Fruit fly (Drosophila melanogaster) whole organism, embryonic: Measurements from ENCODE around the gene Prim1.

Experiments
- Antp ChIP-seq: fragments of 200-800 bp; sonication (Bioruptor generic); optimal IDR thresholded peaks from 3 replicates; lab custom pipeline; 2016; ENCODE audit warnings: missing biosample characterization, missing genetic modification characterization
- B-H2 ChIP-seq: fragments of 200-800 bp; sonication (Bioruptor generic); optimal IDR thresholded peaks from 2 replicates; lab custom pipeline; 2018; ENCODE audit warnings: missing biosample characterization, mild to moderate bottlenecking, missing genetic modification characterization
- CG10462 ChIP-seq: fragments of 200-800 bp; sonication (Bioruptor generic); optimal IDR thresholded peaks from 2 replicates; lab custom pipeline; 2016; ENCODE audit warnings: missing biosample characterization, missing genetic modification characterization
- CG11696 ChIP-seq: fragments of 200-800 bp; sonication (Bioruptor generic); IDR thresholded peaks from 2 replicates; pipeline ENCODE4 v1.3.6; 2022; ENCODE audit warnings: missing biosample characterization, missing genetic modification characterization
- CG12104 ChIP-seq: fragments of 200-800 bp; sonication (Bioruptor generic); optimal IDR thresholded peaks from 3 replicates; lab custom pipeline; 2016; ENCODE audit warnings: missing biosample characterization, missing genetic modification characterization
- CG12391 ChIP-seq: fragments of 200-800 bp; sonication (Bioruptor generic); optimal IDR thresholded peaks from 3 replicates; lab custom pipeline; 2018; ENCODE audit warnings: missing biosample characterization, mild to moderate bottlenecking, missing genetic modification characterization, moderate library complexity
- CG14050 ChIP-seq: fragments of 200-800 bp; sonication (Bioruptor generic); IDR thresholded peaks from 3 replicates; pipeline ENCODE4 v1.3.6; 2022; ENCODE audit warnings: missing biosample characterization, missing genetic modification characterization
- CG15514 ChIP-seq: fragments of 200-800 bp; sonication (Bioruptor generic); optimal IDR thresholded peaks from 3 replicates; lab custom pipeline; 2017; ENCODE audit warnings: missing biosample characterization, missing genetic modification characterization, mild to moderate bottlenecking, moderate library complexity, missing genetic modification reagents
- CG31365 ChIP-seq: fragments of 200-800 bp; sonication (Bioruptor generic); optimal IDR thresholded peaks from 2 replicates; lab custom pipeline; 2018; ENCODE audit warnings: missing biosample characterization, mild to moderate bottlenecking, missing genetic modification characterization
- CG34422 ChIP-seq: fragments of 200-800 bp; sonication (Bioruptor generic); IDR thresholded peaks from 3 replicates; pipeline ENCODE4 v1.3.6; 2022; ENCODE audit warnings: missing biosample characterization, missing genetic modification characterization
- CG4730 ChIP-seq: fragments of 200-800 bp; sonication (Bioruptor generic); IDR thresholded peaks from 2 replicates; pipeline ENCODE4 v1.3.6; 2022; ENCODE audit warnings: missing biosample characterization, missing genetic modification characterization
- CG6791 ChIP-seq: fragments of 200-800 bp; sonication (Bioruptor generic); IDR thresholded peaks from 3 replicates; pipeline ENCODE4 v1.3.6; 2022; ENCODE audit warnings: missing biosample characterization, missing genetic modification characterization; ENCODE audit not compliant: partially characterized antibody
- CG7745 ChIP-seq: fragments of 200-800 bp; sonication (Bioruptor generic); optimal IDR thresholded peaks from 2 replicates; lab custom pipeline; 2018; ENCODE audit warnings: missing biosample characterization, mild to moderate bottlenecking, missing genetic modification characterization, moderate library complexity
- CG7987 ChIP-seq: fragments of 200-800 bp; sonication (Bioruptor generic); optimal IDR thresholded peaks from 2 replicates; lab custom pipeline; 2018; ENCODE audit warnings: missing biosample characterization, mild to moderate bottlenecking, missing genetic modification characterization, moderate library complexity
- CG9437 ChIP-seq: fragments of 200-800 bp; sonication (Bioruptor generic); optimal IDR thresholded peaks from 2 replicates; lab custom pipeline; 2018; ENCODE audit warnings: missing biosample characterization, mild to moderate bottlenecking, missing genetic modification characterization
- CkIIα-i1 ChIP-seq: fragments of 200-800 bp; sonication (Bioruptor generic); IDR thresholded peaks from 2 replicates; pipeline ENCODE4 v1.3.6; 2022; ENCODE audit warnings: missing biosample characterization, missing genetic modification characterization
- D ChIP-seq, 2 experiments: fragments of 200-800 bp in 1 of 2; fragments of >200 bp in 1 of 2; sonication (Bioruptor generic) in 1 of 2; optimal IDR thresholded peaks; 2 replicates in 1 of 2; 3 replicates in 1 of 2; lab custom pipeline; 2017; ENCODE audit warnings: mild to moderate bottlenecking in 1 of 2, missing biosample characterization in 1 of 2, missing genetic modification characterization in 1 of 2, missing genetic modification reagents in 1 of 2
- H2.0 ChIP-seq: fragments of 200-800 bp; sonication (Bioruptor generic); IDR thresholded peaks from 2 replicates; pipeline ENCODE4 v1.3.6; 2022; ENCODE audit warnings: missing biosample characterization, missing genetic modification characterization
- HmgZ ChIP-seq: fragments of 200-800 bp; sonication (Bioruptor generic); optimal IDR thresholded peaks from 2 replicates; lab custom pipeline; 2018; ENCODE audit warnings: missing biosample characterization, mild to moderate bottlenecking, missing genetic modification characterization
- Hmx ChIP-seq: fragments of 200-800 bp; sonication (Bioruptor generic); optimal IDR thresholded peaks from 2 replicates; lab custom pipeline; 2016; ENCODE audit warnings: missing biosample characterization, missing genetic modification characterization
- MESR4 ChIP-seq: fragments of 200-800 bp; sonication (Bioruptor generic); optimal IDR thresholded peaks from 2 replicates; lab custom pipeline; 2018; ENCODE audit warnings: missing biosample characterization, mild to moderate bottlenecking, missing genetic modification characterization, moderate library complexity
- Neu2 ChIP-seq: fragments of 200-800 bp; sonication (Bioruptor generic); optimal IDR thresholded peaks from 3 replicates; lab custom pipeline; 2016; ENCODE audit warnings: missing biosample characterization, missing genetic modification characterization, borderline replicate concordance
- Nf-YA ChIP-seq: fragments of 200-800 bp; sonication (Bioruptor generic); IDR thresholded peaks from 2 replicates; pipeline ENCODE4 v1.3.6; 2022; ENCODE audit warnings: missing biosample characterization, missing genetic modification characterization
- Nf-YB ChIP-seq: fragments of 200-800 bp; sonication (Bioruptor generic); optimal IDR thresholded peaks from 3 replicates; lab custom pipeline; 2019; ENCODE audit warnings: missing biosample characterization, mild to moderate bottlenecking, missing genetic modification characterization, moderate library complexity
- Sin3A ChIP-seq: fragments of >200 bp; optimal IDR thresholded peaks from 2 replicates; lab custom pipeline; 2018
- Spps ChIP-seq: fragments of 200-800 bp; sonication (Bioruptor generic); optimal IDR thresholded peaks from 2 replicates; lab custom pipeline; 2018; ENCODE audit warnings: missing biosample characterization, mild to moderate bottlenecking, missing genetic modification characterization
- TFAM ChIP-seq: fragments of 200-800 bp; sonication (Bioruptor generic); optimal IDR thresholded peaks from 2 replicates; lab custom pipeline; 2017; ENCODE audit warnings: missing biosample characterization, missing genetic modification characterization, inconsistent platforms
- abd-A ChIP-seq: fragments of 200-800 bp; sonication (Bioruptor generic); optimal IDR thresholded peaks from 3 replicates; lab custom pipeline; 2019; ENCODE audit warnings: missing biosample characterization, mild to moderate bottlenecking, missing genetic modification characterization, moderate library complexity
- ase ChIP-seq: fragments of 200-800 bp; sonication (Bioruptor generic); IDR thresholded peaks from 3 replicates; pipeline ENCODE4 v1.3.6; 2022; ENCODE audit warnings: missing biosample characterization, missing genetic modification characterization
- bcd ChIP-seq: fragments of 200-800 bp; sonication (Bioruptor generic); optimal IDR thresholded peaks from 2 replicates; lab custom pipeline; 2017; ENCODE audit warnings: missing biosample characterization, mild to moderate bottlenecking, missing genetic modification characterization
- chinmo ChIP-seq: fragments of 200-800 bp; sonication (Bioruptor generic); IDR thresholded peaks from 4 replicates; pipeline ENCODE4 v1.3.6; 2022; ENCODE audit warnings: missing biosample characterization, missing genetic modification characterization; ENCODE audit not compliant: partially characterized antibody
- danr ChIP-seq: fragments of 200-800 bp; sonication (Bioruptor generic); IDR thresholded peaks from 2 replicates; pipeline ENCODE4 v1.3.6; 2022; ENCODE audit warnings: missing biosample characterization, missing genetic modification characterization
- dmrt99B ChIP-seq: fragments of 200-800 bp; sonication (Bioruptor generic); optimal IDR thresholded peaks from 2 replicates; lab custom pipeline; 2018; ENCODE audit warnings: missing biosample characterization, mild to moderate bottlenecking, missing genetic modification characterization, moderate library complexity
- en ChIP-seq: fragments of 200-800 bp; sonication (Bioruptor generic); optimal IDR thresholded peaks from 2 replicates; lab custom pipeline; 2016; ENCODE audit warnings: missing biosample characterization, missing genetic modification characterization
- exex ChIP-seq: fragments of 200-800 bp; sonication (Bioruptor generic); optimal IDR thresholded peaks from 4 replicates; lab custom pipeline; 2018; ENCODE audit warnings: missing biosample characterization, mild to moderate bottlenecking, missing genetic modification characterization, moderate library complexity
- fru ChIP-seq: fragments of >200 bp; optimal IDR thresholded peaks from 2 replicates; lab custom pipeline; 2017
- ftz-f1 ChIP-seq: fragments of 200-800 bp; sonication (Bioruptor generic); optimal IDR thresholded peaks from 2 replicates; lab custom pipeline; 2016; ENCODE audit warnings: missing biosample characterization, missing genetic modification characterization
- gce ChIP-seq: fragments of 200-800 bp; sonication (Bioruptor generic); IDR thresholded peaks from 3 replicates; pipeline ENCODE4 v1.3.6; 2022; ENCODE audit warnings: missing biosample characterization, missing genetic modification characterization
- gcm ChIP-seq: fragments of 200-800 bp; sonication (Bioruptor generic); optimal IDR thresholded peaks from 2 replicates; lab custom pipeline; 2019; ENCODE audit warnings: missing biosample characterization, mild to moderate bottlenecking, missing genetic modification characterization, moderate library complexity
- gcm2 ChIP-seq: fragments of 200-800 bp; sonication (Bioruptor generic); optimal IDR thresholded peaks from 2 replicates; lab custom pipeline; 2016; ENCODE audit warnings: missing biosample characterization, missing genetic modification characterization
- grau ChIP-seq: fragments of 200-800 bp; optimal IDR thresholded peaks from 3 replicates; lab custom pipeline; 2019; ENCODE audit warnings: missing biosample characterization, mild to moderate bottlenecking, missing genetic modification characterization, moderate library complexity
- lilli ChIP-seq: fragments of 200-800 bp; sonication (Bioruptor generic); optimal IDR thresholded peaks from 3 replicates; lab custom pipeline; 2016; ENCODE audit warnings: missing biosample characterization, missing genetic modification characterization
- maf-S ChIP-seq: fragments of 200-800 bp; sonication (Bioruptor generic); optimal IDR thresholded peaks from 2 replicates; lab custom pipeline; 2016; ENCODE audit warnings: missing biosample characterization, missing genetic modification characterization
- nom ChIP-seq: fragments of 200-800 bp; sonication (Bioruptor generic); optimal IDR thresholded peaks from 2 replicates; lab custom pipeline; 2017; ENCODE audit warnings: missing biosample characterization, missing genetic modification characterization, mild to moderate bottlenecking, moderate library complexity, missing genetic modification reagents
- org-1 ChIP-seq: fragments of 200-800 bp; sonication (Bioruptor generic); optimal IDR thresholded peaks from 2 replicates; lab custom pipeline; 2017; ENCODE audit warnings: missing biosample characterization, missing genetic modification characterization
- sc ChIP-seq, 3 experiments: fragments of >200 bp in 2 of 3; fragments of 200-800 bp in 1 of 3; sonication (Bioruptor generic) in 1 of 3; optimal IDR thresholded peaks; 2 replicates in 2 of 3; 3 replicates in 1 of 3; lab custom pipeline; 2017; ENCODE audit warnings: mild to moderate bottlenecking in 1 of 3, missing biosample characterization in 1 of 3, missing genetic modification characterization in 1 of 3, missing genetic modification reagents in 1 of 3
- scrt ChIP-seq: fragments of 200-800 bp; sonication (Bioruptor generic); optimal IDR thresholded peaks from 2 replicates; lab custom pipeline; 2018; ENCODE audit warnings: missing biosample characterization, mild to moderate bottlenecking, missing genetic modification characterization, moderate library complexity
- sens ChIP-seq: fragments of 200-800 bp; sonication (Bioruptor generic); peaks from one replicate; lab custom pipeline; 2016; ENCODE audit warnings: missing biosample characterization, missing genetic modification characterization
- slou ChIP-seq: fragments of 200-800 bp; sonication (Bioruptor generic); optimal IDR thresholded peaks from 3 replicates; lab custom pipeline; 2016; ENCODE audit warnings: missing biosample characterization, missing genetic modification characterization
- tio ChIP-seq: fragments of 200-800 bp; sonication (Bioruptor generic); optimal IDR thresholded peaks from 2 replicates; lab custom pipeline; 2017; ENCODE audit warnings: missing biosample characterization, missing genetic modification characterization, inconsistent platforms
- unc-4 ChIP-seq: fragments of 200-800 bp; sonication (Bioruptor generic); IDR thresholded peaks from 2 replicates; pipeline ENCODE4 v1.3.6; 2022; ENCODE audit warnings: missing biosample characterization, missing genetic modification characterization; ENCODE audit not compliant: partially characterized antibody

Gene Prim1

DNA sequence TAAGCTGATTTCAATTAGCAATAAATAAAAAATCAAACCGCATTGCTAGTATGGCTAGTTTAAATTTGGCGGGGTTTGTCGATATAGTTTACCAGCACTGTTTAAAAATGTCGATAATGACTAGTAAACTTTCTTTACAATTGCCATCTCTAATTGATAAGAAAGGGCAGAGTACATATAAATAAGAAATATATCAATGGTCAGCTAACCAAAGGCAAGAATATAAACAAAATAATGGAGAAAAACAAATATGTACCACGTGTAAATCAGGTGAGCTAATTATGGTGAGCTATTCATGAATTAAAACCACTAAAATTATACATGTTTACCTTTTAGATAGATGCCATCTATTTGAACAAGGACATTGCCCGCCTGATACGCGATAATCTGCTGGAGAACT, 1.2 kb upstream of the Prim1 start, which contains the start of gene Pex2 (continued):
- TF ChIP-seq abd-A (tag; lab: Kevin White, UChicago) (no peak), MESR4 (peak; percentile 28), D (optimal IDR thresholded peaks at IDR 0.05; lab: Kevin White, UChicago) (no peak), D (GFP tag; optimal IDR thresholded peaks at IDR 0.05; lab: Kevin White, UChicago) (no peak), CG11696 (GFP tag; lab: Robert Waterston, UW) (no peak), Nf-YB (no peak), chinmo (GFP tag; lab: Robert Waterston, UW) (no peak), scrt (no peak), Nf-YA (GFP tag; lab: Robert Waterston, UW) (no peak), en (GFP tag; lab: Kevin White, UChicago) (no peak), dmrt99B (tag; lab: Kevin White, UChicago) (no peak), grau (tag; lab: Kevin White, UChicago) (no peak), CkIIα-i1 (GFP tag; lab: Robert Waterston, UW) (no peak), Spps (tag; lab: Kevin White, UChicago) (no peak), gcm (GFP tag; lab: Kevin White, UChicago) (peak; percentile 15), CG9437 (no peak), slou (GFP tag; lab: Kevin White, UChicago) (no peak), CG7987 (GFP tag; lab: Kevin White, UChicago) (no peak), CG7745 (tag; lab: Kevin White, UChicago) (no peak), CG34422 (no peak), gce (GFP tag; lab: Robert Waterston, UW) (no peak), maf-S (no peak), org-1 (GFP tag; lab: Kevin White, UChicago) (no peak), HmgZ (tag; lab: Kevin White, UChicago) (peak; percentile 76), sc (optimal IDR thresholded peaks at IDR 0.05; lab: Kevin White, UChicago) (no peak), sc (GFP tag; optimal IDR thresholded peaks at IDR 0.05; lab: Kevin White, UChicago) (no peak), H2.0 (GFP tag; lab: Robert Waterston, UW) (no peak), unc-4 (GFP tag; lab: Robert Waterston, UW) (0 out of 2 replicates have a peak, but pooled peaks have one; percentile 25), lilli (peak; percentile 25), bcd (no peak), nom (no peak), fru (lab: Kevin White, UChicago) (no peak), CG4730 (no peak), CG14050 (GFP tag; lab: Robert Waterston, UW) (no peak), ftz-f1 (GFP tag; lab: Kevin White, UChicago) (no peak), TFAM (GFP tag; lab: Kevin White, UChicago) (no peak), danr (no peak), CG6791 (GFP tag; lab: Robert Waterston, UW) (0 out of 3 replicates have a peak, but pooled peaks have one; percentile 56), ase (GFP tag; lab: Robert Waterston, UW) (no peak), Sin3A (lab: Kevin White, UChicago) (no peak), CG15514 (peak; percentile 38), Antp (GFP tag; lab: Kevin White, UChicago) (no peak), sens (peak; percentile 78), Hmx (no peak), tio (GFP tag; lab: Kevin White, UChicago) (no peak), CG10462 (no peak), CG12391 (no peak), CG12104 (GFP tag; lab: Kevin White, UChicago) (no peak), B-H2 (peak; percentile 71), Neu2 (GFP tag; lab: Kevin White, UChicago) (no peak), CG31365 (tag; lab: Kevin White, UChicago) (no peak), exex (tag; lab: Kevin White, UChicago) (no peak), gcm2 (GFP tag; lab: Kevin White, UChicago) (no peak)
